Worm (Caenorhabditis elegans) whole organism, young adult: ENCODE measurements around the gene T01B7.5.

Experiments used
- F57A8.1 ChIP-seq: fragments of 200-800 bp; sonication (Bioruptor generic); optimal IDR thresholded peaks from 2 replicates; lab custom pipeline; 2018; ENCODE audit warnings: mild to moderate bottlenecking, missing genetic modification characterization, moderate library complexity, missing compliant biosample characterization
- attf-6 ChIP-seq: fragments of 200-800 bp; sonication (Bioruptor generic); IDR thresholded peaks from 2 replicates; pipeline ENCODE4 v1.3.6; 2022; ENCODE audit warnings: missing genetic modification reagents, missing genetic modification characterization, missing compliant biosample characterization
- nhr-120 ChIP-seq: fragments of 200-800 bp; sonication (Bioruptor generic); IDR thresholded peaks from 2 replicates; pipeline ENCODE4 v1.3.6; 2022; ENCODE audit warnings: missing genetic modification characterization, missing compliant biosample characterization

ce11 chrII:8684824-8685223 is 31.8 kb upstream of the T01B7.5 start, which contains the start of gene hgap-2:
- TF ChIP-seq nhr-120 (GFP tag; lab: Robert Waterston, UW) (no peak), F57A8.1 (no peak), attf-6 (GFP tag; lab: Robert Waterston, UW) (no peak)
